Worm (Caenorhabditis elegans) whole organism, L1 larva: ENCODE results near the gene T28D6.5.

ENCODE experiments used
- C16A3.4 ChIP-seq: fragments of 150-350 bp; optimal IDR thresholded peaks from 2 replicates; lab custom pipeline; 2014; ENCODE audit warnings: missing biosample characterization, missing genetic modification characterization
- F16B12.6 ChIP-seq: fragments of 150-350 bp; optimal IDR thresholded peaks from 2 replicates; lab custom pipeline; 2014; ENCODE audit warnings: missing biosample characterization, missing genetic modification characterization
- aly-2 ChIP-seq: fragments of 150-350 bp; optimal IDR thresholded peaks from 2 replicates; lab custom pipeline; 2014; ENCODE audit warnings: missing biosample characterization, missing genetic modification characterization
- ama-1 ChIP-seq: fragments of 150-350 bp; optimal IDR thresholded peaks from 2 replicates; lab custom pipeline; 2014
- blmp-1 ChIP-seq: fragments of 150-350 bp; optimal IDR thresholded peaks from 2 replicates; lab custom pipeline; 2014; ENCODE audit warnings: missing biosample characterization, missing genetic modification characterization
- ceh-63 ChIP-seq: fragments of 200-800 bp; sonication (Bioruptor generic); optimal IDR thresholded peaks from 2 replicates; lab custom pipeline; 2018; ENCODE audit warnings: mild to moderate bottlenecking, missing genetic modification characterization, missing compliant biosample characterization
- ceh-8 ChIP-seq: fragments of 200-800 bp; sonication (Bioruptor generic); optimal IDR thresholded peaks from 2 replicates; lab custom pipeline; 2018; ENCODE audit warnings: mild to moderate bottlenecking, missing genetic modification characterization, moderate library complexity, missing compliant biosample characterization
- ceh-90 ChIP-seq: sonication (generic microtip); optimal IDR thresholded peaks from 2 replicates; lab custom pipeline; 2016; ENCODE audit warnings: missing genetic modification characterization, missing compliant biosample characterization
- efl-1 ChIP-seq, 4 experiments: fragments of 150-350 bp; optimal IDR thresholded peaks in 3 of 4; peaks in 1 of 4; 1 replicate in 1 of 4; 2 replicates in 3 of 4; lab custom pipeline; 2014; ENCODE audit warnings: missing biosample characterization in 2 of 4, missing genetic modification characterization in 2 of 4, missing genetic modification reagents in 2 of 4
- egl-13 ChIP-seq: sonication (generic microtip); optimal IDR thresholded peaks from 2 replicates; lab custom pipeline; 2016; ENCODE audit warnings: missing genotype, missing genetic modification reagents, missing genetic modification characterization, missing compliant biosample characterization
- elt-2 ChIP-seq: sonication (generic microtip); optimal IDR thresholded peaks from 2 replicates; lab custom pipeline; 2016; ENCODE audit warnings: missing genetic modification characterization, mild to moderate bottlenecking, inconsistent platforms, missing compliant biosample characterization, missing genetic modification reagents
- elt-3 ChIP-seq, 6 experiments: fragments of 150-350 bp in 1 of 6; sonication (generic microtip); optimal IDR thresholded peaks; 2 replicates each; lab custom pipeline; 2017 to 2018; ENCODE audit warnings: missing biosample characterization in 6 of 6, missing genetic modification characterization in 6 of 6, inconsistent platforms in 1 of 6
- fkh-10 ChIP-seq: sonication (generic microtip); optimal IDR thresholded peaks from 2 replicates; lab custom pipeline; 2017; ENCODE audit warnings: missing biosample characterization, missing genetic modification reagents, missing genetic modification characterization
- fkh-4 ChIP-seq: sonication (generic microtip); optimal IDR thresholded peaks from 2 replicates; lab custom pipeline; 2016; ENCODE audit warnings: missing compliant biosample characterization, missing genetic modification characterization, borderline replicate concordance
- fos-1 ChIP-seq: fragments of 150-350 bp; optimal IDR thresholded peaks from 2 replicates; lab custom pipeline; 2014; ENCODE audit warnings: missing biosample characterization, missing genetic modification characterization
- hlh-4 ChIP-seq: sonication (generic microtip); optimal IDR thresholded peaks from 2 replicates; lab custom pipeline; 2016; ENCODE audit warnings: mild to moderate bottlenecking, missing genetic modification characterization, missing compliant biosample characterization
- irx-1 ChIP-seq: sonication (generic microtip); optimal IDR thresholded peaks from 2 replicates; lab custom pipeline; 2016; ENCODE audit warnings: missing genetic modification characterization, missing compliant biosample characterization
- isw-1 ChIP-seq: fragments of 200-800 bp; sonication (Bioruptor generic); IDR thresholded peaks from 2 replicates; pipeline ENCODE4 v1.3.6; 2022; ENCODE audit warnings: missing genetic modification characterization, missing compliant biosample characterization
- jun-1 ChIP-seq: fragments of 150-350 bp; optimal IDR thresholded peaks from 2 replicates; lab custom pipeline; 2014; ENCODE audit warnings: missing biosample characterization, missing genetic modification reagents, missing genetic modification characterization
- lin-14 ChIP-seq: fragments of 200-800 bp; sonication (Bioruptor generic); optimal IDR thresholded peaks from 2 replicates; lab custom pipeline; 2018; ENCODE audit warnings: mild to moderate bottlenecking, missing genetic modification characterization, moderate library complexity, missing compliant biosample characterization
- lin-15B ChIP-seq: fragments of 150-350 bp; sonication (generic microtip); optimal IDR thresholded peaks from 3 replicates; lab custom pipeline; 2014; ENCODE audit warnings: missing biosample characterization, missing genetic modification characterization
- mdl-1 ChIP-seq, 2 experiments: fragments of 150-350 bp; optimal IDR thresholded peaks; 2 replicates each; lab custom pipeline; 2014 to 2017; ENCODE audit warnings: missing biosample characterization in 2 of 2, missing genetic modification characterization in 2 of 2, inconsistent platforms in 1 of 2
- mep-1 ChIP-seq: fragments of 150-350 bp; optimal IDR thresholded peaks from 2 replicates; lab custom pipeline; 2014; ENCODE audit warnings: missing biosample characterization, missing genetic modification characterization
- nhr-237 ChIP-seq: fragments of 150-350 bp; optimal IDR thresholded peaks from 2 replicates; lab custom pipeline; 2014; ENCODE audit warnings: missing biosample characterization, missing genetic modification characterization
- nhr-28 ChIP-seq: fragments of 150-350 bp; optimal IDR thresholded peaks from 2 replicates; lab custom pipeline; 2014; ENCODE audit warnings: missing biosample characterization, missing genetic modification characterization
- nhr-47 ChIP-seq: sonication (generic microtip); optimal IDR thresholded peaks from 2 replicates; lab custom pipeline; 2016; ENCODE audit warnings: mild to moderate bottlenecking, missing genetic modification characterization, moderate library complexity, missing compliant biosample characterization
- nhr-85 ChIP-seq: sonication (generic microtip); peaks from one replicate; lab custom pipeline; 2016; ENCODE audit warnings: missing genetic modification characterization, inconsistent platforms, missing compliant biosample characterization
- pag-3 ChIP-seq: sonication (generic microtip); optimal IDR thresholded peaks from 2 replicates; lab custom pipeline; 2017; ENCODE audit warnings: missing genetic modification characterization, mild to moderate bottlenecking, missing compliant biosample characterization, antibody characterized with exemption, borderline replicate concordance; ENCODE audit not compliant: insufficient read depth
- pax-3 ChIP-seq: fragments of 200-800 bp; sonication (Bioruptor generic); optimal IDR thresholded peaks from 2 replicates; lab custom pipeline; 2018; ENCODE audit warnings: mild to moderate bottlenecking, missing genetic modification characterization, moderate library complexity, missing compliant biosample characterization
- snpc-4 ChIP-seq: fragments of 150-350 bp; optimal IDR thresholded peaks from 2 replicates; lab custom pipeline; 2014; ENCODE audit warnings: missing biosample characterization, missing genetic modification characterization
- snu-23 ChIP-seq: sonication (generic microtip); optimal IDR thresholded peaks from 2 replicates; lab custom pipeline; 2016; ENCODE audit warnings: missing genetic modification characterization, missing compliant biosample characterization
- sptf-1 ChIP-seq: fragments of 150-350 bp; optimal IDR thresholded peaks from 2 replicates; lab custom pipeline; 2014; ENCODE audit warnings: missing biosample characterization, missing genetic modification characterization
- tbx-2 ChIP-seq: sonication (generic microtip); optimal IDR thresholded peaks from 2 replicates; lab custom pipeline; 2016; ENCODE audit warnings: missing genetic modification characterization, missing compliant biosample characterization
- tlp-1 ChIP-seq: fragments of 150-350 bp; optimal IDR thresholded peaks from 2 replicates; lab custom pipeline; 2014; ENCODE audit warnings: missing biosample characterization, missing genetic modification characterization
- unc-130 ChIP-seq: fragments of 150-350 bp; optimal IDR thresholded peaks from 2 replicates; lab custom pipeline; 2017; ENCODE audit warnings: missing biosample characterization, missing genetic modification characterization, inconsistent platforms
- unc-62 ChIP-seq: fragments of 150-350 bp; optimal IDR thresholded peaks from 2 replicates; lab custom pipeline; 2014; ENCODE audit warnings: missing biosample characterization, missing genetic modification reagents, missing genetic modification characterization
- unc-98 ChIP-seq: fragments of 200-800 bp; sonication (Bioruptor generic); IDR thresholded peaks from 2 replicates; pipeline ENCODE4 v1.3.6; 2022; ENCODE audit warnings: missing genetic modification characterization, missing compliant biosample characterization
- vab-15 ChIP-seq: sonication (generic microtip); optimal IDR thresholded peaks from 2 replicates; lab custom pipeline; 2017; ENCODE audit warnings: missing genotype, mild to moderate bottlenecking, missing genetic modification characterization, missing compliant biosample characterization
- xbp-1 ChIP-seq: sonication (generic microtip); optimal IDR thresholded peaks from 2 replicates; lab custom pipeline; 2016; ENCODE audit warnings: missing genetic modification characterization, missing compliant biosample characterization
- zip-4 ChIP-seq: fragments of 200-800 bp; sonication (Bioruptor generic); optimal IDR thresholded peaks from 2 replicates; lab custom pipeline; 2018; ENCODE audit warnings: mild to moderate bottlenecking, missing genetic modification characterization, moderate library complexity, missing compliant biosample characterization
- ztf-11 ChIP-seq, 2 experiments: sonication (generic microtip); optimal IDR thresholded peaks; 2 replicates each; lab custom pipeline; 2016 to 2017; ENCODE audit warnings: missing genetic modification characterization in 2 of 2, missing biosample characterization in 1 of 2, missing compliant biosample characterization in 1 of 2

The T28D6.5 gene

DNA sequence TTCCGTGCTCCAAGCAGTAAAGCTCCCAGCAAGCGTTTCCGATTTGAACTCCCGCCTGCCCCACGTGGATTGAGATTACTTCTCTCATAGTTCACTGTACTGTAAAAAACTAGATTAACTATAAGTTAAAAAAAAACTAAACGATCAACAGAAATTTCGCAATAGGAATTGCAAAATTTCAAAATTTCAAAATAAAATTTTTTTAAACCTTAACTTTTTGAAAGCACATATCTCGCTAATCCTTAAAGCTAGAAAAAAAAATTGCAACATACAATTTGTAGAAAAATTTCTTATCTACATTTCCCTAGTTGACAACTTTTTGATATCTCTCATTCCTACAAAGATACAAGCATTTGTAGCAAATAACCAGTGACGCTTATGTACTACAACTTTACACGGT is 38.2 kb downstream of the T28D6.5 start, which contains the start of gene tba-7:
Gene tba-7, minus strand, starts transcription at position 101 of the 400 bp plus-strand sequence.
- TF ChIP-seq fos-1 (tag; lab: Kevin White, UChicago) (no peak), elt-2 (tag; lab: Kevin White, UChicago) (no peak), pax-3 (tag; lab: Kevin White, UChicago) (no peak), fkh-4 (tag; lab: Kevin White, UChicago) (no peak)
- TF ChIP-seq, all 84 proteins: peak for 0

DNA sequence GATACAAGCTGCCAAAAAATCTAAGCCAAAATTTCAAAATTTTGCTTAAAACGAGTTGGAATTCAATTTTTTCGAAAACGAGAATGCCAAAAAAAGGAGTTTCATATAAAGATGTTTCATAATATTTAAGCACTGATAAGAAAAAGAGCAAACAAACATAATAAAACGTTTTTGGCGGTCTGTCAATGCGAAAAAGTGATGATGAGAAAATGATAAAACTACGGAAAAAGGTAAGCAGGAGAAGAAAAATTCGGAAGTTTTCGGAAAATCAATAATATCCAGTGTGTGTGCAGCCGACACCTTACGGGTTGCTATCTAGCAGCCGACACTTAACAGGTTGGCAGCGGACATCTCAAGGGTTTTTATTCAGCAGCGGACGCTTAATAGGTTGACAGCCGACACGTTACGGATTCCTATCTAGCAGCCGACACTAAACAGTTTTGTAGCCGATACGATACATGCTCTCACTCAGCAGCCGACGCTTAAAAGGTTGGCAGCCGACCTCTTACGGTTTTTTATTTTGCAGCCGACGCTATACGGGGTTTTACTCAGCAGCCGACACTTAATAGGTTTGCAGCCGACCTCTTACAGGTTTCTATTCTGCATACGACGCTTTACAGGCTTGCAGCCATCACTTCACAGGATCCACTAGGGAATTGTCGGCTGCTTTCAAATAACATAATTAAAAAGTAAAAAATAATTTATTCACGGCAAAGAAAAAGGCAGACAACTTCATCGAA is 38.9 kb downstream of the T28D6.5 start:
- TF ChIP-seq snu-23 (GFP tag; lab: Kevin White, UChicago), result no peak
- no peak for TF ChIP-seq efl-1 (optimal IDR thresholded peaks at IDR 0.05; lab: Kevin White, UChicago)
- TF ChIP-seq efl-1 (GFP tag; optimal IDR thresholded peaks at IDR 0.05 in 1 of 2; lab: Kevin White, UChicago), result peak in 1 of 2 experiments; percentile 84
- TF ChIP-seq unc-130, result no peak
- TF ChIP-seq snpc-4 (tag; lab: Kevin White, UChicago), result peak; percentile 89
- TF ChIP-seq, all 84 proteins: peak for 2

DNA sequence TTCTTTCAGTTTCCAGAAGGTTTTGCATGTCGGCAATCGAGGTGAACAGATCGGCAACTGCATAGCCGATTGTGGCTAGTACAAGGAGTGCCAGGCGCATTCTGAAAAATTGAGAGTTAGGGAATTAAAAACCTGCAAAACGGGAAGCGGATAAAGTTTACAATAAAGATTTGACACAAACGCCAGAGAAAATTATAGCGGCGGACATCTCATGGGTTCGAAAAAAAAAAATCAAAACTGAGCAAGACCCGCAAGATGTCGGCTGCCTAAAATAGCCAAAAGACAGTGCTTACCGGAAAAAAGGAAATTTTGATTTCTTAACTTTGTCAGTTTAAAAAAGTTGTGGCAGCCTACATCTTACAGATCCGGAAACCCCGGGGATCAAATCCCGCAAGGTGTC is 44.4 kb downstream of the T28D6.5 start, which contains the start of gene dpy-18:
Gene dpy-18, minus strand, starts transcription at position 101 of the 400 bp plus-strand sequence.
- TF ChIP-seq mep-1 (tag; lab: Kevin White, UChicago) (no peak), lin-15B (tag; lab: Kevin White, UChicago) (no peak), isw-1 (no peak), tlp-1 (tag; lab: Kevin White, UChicago) (no peak), nhr-28 (tag; lab: Kevin White, UChicago) (no peak), aly-2 (tag; lab: Kevin White, UChicago) (no peak), nhr-237 (tag; lab: Kevin White, UChicago) (no peak), tbx-2 (no peak), pag-3 (tag; lab: Kevin White, UChicago) (no peak), zip-4 (GFP tag; lab: Kevin White, UChicago) (no peak), irx-1 (tag; lab: Kevin White, UChicago) (no peak), ceh-8 (no peak), unc-62 (GFP tag; lab: Kevin White, UChicago) (no peak), snu-23 (GFP tag; lab: Kevin White, UChicago) (no peak), xbp-1 (tag; lab: Kevin White, UChicago) (no peak)

DNA sequence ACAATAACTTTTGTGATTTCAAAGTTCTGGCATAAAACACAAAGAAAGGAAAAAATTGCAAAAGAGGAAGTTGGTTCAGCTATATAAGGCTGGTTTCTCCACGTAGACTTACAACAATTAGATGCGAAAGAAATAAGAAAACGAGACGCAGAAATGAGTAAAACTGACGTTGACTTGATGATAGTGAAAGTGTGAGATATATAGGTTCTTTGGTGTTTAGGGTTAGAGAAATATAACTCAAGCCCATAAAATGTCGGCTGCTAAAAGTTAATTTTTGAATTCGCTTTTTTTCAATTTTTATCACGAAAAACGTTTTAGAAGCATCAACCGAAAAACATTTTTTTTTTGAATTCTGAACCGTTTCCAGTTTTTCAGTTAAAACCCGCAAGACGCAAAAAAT is 45.0 kb downstream of the T28D6.5 start:
- TF ChIP-seq xbp-1 (tag; lab: Kevin White, UChicago), result peak; percentile 82
- TF ChIP-seq blmp-1 (tag; lab: Kevin White, UChicago), result peak; percentile 88
- TF ChIP-seq snpc-4 (tag; lab: Kevin White, UChicago), result peak; percentile 74
- no peak for TF ChIP-seq efl-1 (optimal IDR thresholded peaks at IDR 0.05; lab: Kevin White, UChicago)
- peak in 1 of 2 experiments; percentile 32 for TF ChIP-seq efl-1 (GFP tag; optimal IDR thresholded peaks at IDR 0.05 in 1 of 2; lab: Kevin White, UChicago)
- TF ChIP-seq lin-14, result peak; percentile 17
- no peak for TF ChIP-seq isw-1
- no peak for TF ChIP-seq unc-98

DNA sequence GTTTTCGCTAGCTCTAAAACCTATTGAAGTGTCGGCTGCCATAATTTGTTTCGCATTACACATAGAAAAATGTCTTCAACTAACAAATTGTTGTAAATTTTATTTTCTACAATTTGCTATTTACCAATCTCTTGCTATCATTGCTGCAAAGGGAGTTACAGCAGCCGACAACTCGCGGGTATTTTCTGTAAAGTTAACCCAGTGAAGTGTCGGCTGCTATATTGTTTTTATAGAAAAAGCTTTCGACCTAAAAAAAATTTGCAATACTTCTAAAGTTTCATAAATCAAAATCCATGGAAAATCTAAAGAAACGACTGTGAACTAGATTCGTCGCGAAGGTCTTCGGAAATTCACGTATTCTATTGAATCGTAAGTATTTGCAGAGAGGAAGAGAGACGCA is 45.4 kb downstream of the T28D6.5 start:
- TF ChIP-seq C16A3.4 (tag; lab: Kevin White, UChicago), result no peak
- peak; percentile 27 for TF ChIP-seq blmp-1 (tag; lab: Kevin White, UChicago)
- TF ChIP-seq jun-1, result no peak
- no peak for TF ChIP-seq unc-62 (GFP tag; lab: Kevin White, UChicago)

DNA sequence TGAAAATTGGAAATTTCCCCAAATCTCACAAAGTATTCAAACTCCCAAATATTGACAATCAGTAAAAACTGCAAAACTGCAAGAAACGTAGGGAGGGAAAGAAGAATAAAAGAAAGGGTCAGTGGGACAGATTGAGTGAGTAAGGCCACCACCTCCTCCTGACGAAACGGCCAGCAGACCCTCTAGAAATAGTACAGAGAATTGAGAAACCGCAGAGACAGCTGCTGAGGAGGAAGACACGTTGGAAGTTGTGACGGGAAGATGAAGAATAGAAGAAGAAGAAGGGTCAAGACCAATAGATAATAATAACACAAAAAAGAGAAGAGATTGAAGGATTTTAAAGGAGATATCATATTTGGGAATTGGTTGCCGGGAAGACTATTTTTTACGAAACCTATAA is 47.1 kb downstream of the T28D6.5 start:
- TF ChIP-seq ceh-63 (GFP tag; lab: Kevin White, UChicago), result no peak
- no peak for TF ChIP-seq nhr-85 (tag; lab: Kevin White, UChicago)
- no peak for TF ChIP-seq egl-13 (tag; lab: Kevin White, UChicago)
- TF ChIP-seq blmp-1 (tag; lab: Kevin White, UChicago), result peak; percentile 70
- TF ChIP-seq ama-1 (lab: Kevin White, UChicago), result no peak
- no peak for TF ChIP-seq pax-3 (tag; lab: Kevin White, UChicago)
- TF ChIP-seq mdl-1 (tag; optimal IDR thresholded peaks at IDR 0.05; lab: Kevin White, UChicago), result peak in 1 of 2 experiments; percentile 15
- TF ChIP-seq ztf-11 (tag; optimal IDR thresholded peaks at IDR 0.05; lab: Kevin White, UChicago), result no peak
- no peak for TF ChIP-seq unc-130
- TF ChIP-seq F16B12.6 (tag; lab: Kevin White, UChicago), result no peak
- TF ChIP-seq nhr-47 (tag; lab: Kevin White, UChicago), result peak; percentile 24
- TF ChIP-seq hlh-4, result no peak
- TF ChIP-seq sptf-1 (tag; lab: Kevin White, UChicago), result no peak
- TF ChIP-seq vab-15 (tag; lab: Kevin White, UChicago), result no peak
- TF ChIP-seq elt-3 (tag; optimal IDR thresholded peaks at IDR 0.05; lab: Kevin White, UChicago), result peak in 2 of 6 experiments; percentile 19 to 28
- TF ChIP-seq xbp-1 (tag; lab: Kevin White, UChicago), result peak; percentile 18
- TF ChIP-seq fkh-10 (GFP tag; lab: Kevin White, UChicago), result no peak
- TF ChIP-seq ceh-90 (tag; lab: Kevin White, UChicago), result no peak
